Fruit fly (Drosophila melanogaster) whole organism, prepupa: ENCODE data around the gene Drsl6.

Experiments
- CG10631 ChIP-seq: fragments of 200-800 bp; sonication (Bioruptor generic); optimal IDR thresholded peaks from 2 replicates; lab custom pipeline; 2016; ENCODE audit warnings: missing biosample characterization, missing genetic modification characterization
- Eip78C ChIP-seq: fragments of 200-800 bp; sonication (Bioruptor generic); peaks from one replicate; lab custom pipeline; 2016; ENCODE audit warnings: missing biosample characterization, missing genetic modification characterization
- Gug ChIP-seq: fragments of 200-800 bp; sonication (Bioruptor generic); IDR thresholded peaks from 2 replicates; pipeline ENCODE4 v1.3.6; 2022; ENCODE audit warnings: missing biosample characterization, missing genetic modification characterization
- Met ChIP-seq: fragments of 200-800 bp; sonication (Bioruptor generic); optimal IDR thresholded peaks from 3 replicates; lab custom pipeline; 2016; ENCODE audit warnings: missing biosample characterization, missing genetic modification characterization
- OdsH ChIP-seq: fragments of 200-800 bp; sonication (Bioruptor generic); optimal IDR thresholded peaks from 3 replicates; lab custom pipeline; 2016; ENCODE audit warnings: missing biosample characterization, missing genetic modification characterization
- lz ChIP-seq: fragments of 200-800 bp; sonication (Bioruptor generic); optimal IDR thresholded peaks from 3 replicates; lab custom pipeline; 2016; ENCODE audit warnings: missing biosample characterization, missing genetic modification characterization

dm6 chr3L:3329763-3330162, 6.5 kb downstream of the Drsl6 start, which contains the start of gene CG14961:
- TF ChIP-seq OdsH (GFP tag; lab: Kevin White, UChicago) (no peak), lz (GFP tag; lab: Kevin White, UChicago) (no peak), Gug (GFP tag; lab: Robert Waterston, UW) (no peak), CG10631 (no peak), Eip78C (GFP tag; lab: Kevin White, UChicago) (no peak), Met (no peak)
